Fruit fly (Drosophila melanogaster) whole organism, embryonic: ENCODE results near the gene solo.

Experiments
- ATbp ChIP-seq: fragments of 200-800 bp; sonication (Bioruptor generic); optimal IDR thresholded peaks from 2 replicates; lab custom pipeline; 2017; ENCODE audit warnings: missing biosample characterization, mild to moderate bottlenecking, missing genetic modification characterization, missing genetic modification reagents
- Adf1 ChIP-seq: fragments of 200-800 bp; sonication (Bioruptor generic); IDR thresholded peaks from 2 replicates; pipeline ENCODE4 v1.3.6; 2022; ENCODE audit warnings: missing biosample characterization, missing genetic modification characterization
- Asciz ChIP-seq: fragments of 200-800 bp; sonication (Bioruptor generic); optimal IDR thresholded peaks from 2 replicates; lab custom pipeline; 2017; ENCODE audit warnings: missing biosample characterization, mild to moderate bottlenecking, missing genetic modification characterization, missing genetic modification reagents
- BEAF-32 ChIP-seq: fragments of 200-800 bp; sonication (Bioruptor generic); optimal IDR thresholded peaks from 3 replicates; lab custom pipeline; 2017; ENCODE audit warnings: missing biosample characterization, missing genetic modification characterization, mild to moderate bottlenecking, moderate library complexity, missing genetic modification reagents
- Bdp1 ChIP-seq: fragments of 200-800 bp; sonication (Bioruptor generic); optimal IDR thresholded peaks from 3 replicates; lab custom pipeline; 2016; ENCODE audit warnings: missing biosample characterization, missing genetic modification characterization
- Blimp-1 ChIP-seq: fragments of 200-800 bp; sonication (Bioruptor generic); optimal IDR thresholded peaks from 3 replicates; lab custom pipeline; 2018; ENCODE audit warnings: missing biosample characterization, missing genetic modification characterization, mild to moderate bottlenecking, moderate library complexity, missing genetic modification reagents
- C15 ChIP-seq: fragments of 200-800 bp; sonication (Bioruptor generic); IDR thresholded peaks from 3 replicates; pipeline ENCODE4 v1.3.6; 2022; ENCODE audit warnings: missing biosample characterization, missing genetic modification characterization
- CG1024 ChIP-seq: fragments of 200-800 bp; sonication (Bioruptor generic); IDR thresholded peaks from 2 replicates; pipeline ENCODE4 v1.3.6; 2022; ENCODE audit warnings: missing biosample characterization, missing genetic modification characterization
- CG12236 ChIP-seq: fragments of 200-800 bp; sonication (Bioruptor generic); optimal IDR thresholded peaks from 2 replicates; lab custom pipeline; 2016; ENCODE audit warnings: missing biosample characterization, missing genetic modification characterization
- CG1233 ChIP-seq: fragments of 200-800 bp; sonication (Bioruptor generic); optimal IDR thresholded peaks from 4 replicates; lab custom pipeline; 2018; ENCODE audit warnings: missing biosample characterization, mild to moderate bottlenecking, missing genetic modification characterization
- CG12942 ChIP-seq: fragments of 200-800 bp; sonication (Bioruptor generic); optimal IDR thresholded peaks from 3 replicates; lab custom pipeline; 2016; ENCODE audit warnings: missing biosample characterization, missing genetic modification characterization
- CG13296 ChIP-seq: fragments of 200-800 bp; sonication (Bioruptor generic); optimal IDR thresholded peaks from 3 replicates; lab custom pipeline; 2018; ENCODE audit warnings: missing biosample characterization, mild to moderate bottlenecking, missing genetic modification characterization
- CG13424 ChIP-seq: fragments of 200-800 bp; sonication (Bioruptor generic); optimal IDR thresholded peaks from 2 replicates; lab custom pipeline; 2019; ENCODE audit warnings: missing biosample characterization, mild to moderate bottlenecking, missing genetic modification characterization, moderate library complexity
- CG18619 ChIP-seq: fragments of 200-800 bp; sonication (Bioruptor generic); optimal IDR thresholded peaks from 3 replicates; lab custom pipeline; 2017; ENCODE audit warnings: missing biosample characterization, mild to moderate bottlenecking, missing genetic modification characterization
- CG2199 ChIP-seq: fragments of 200-800 bp; sonication (Bioruptor generic); IDR thresholded peaks from 3 replicates; pipeline ENCODE4 v1.3.6; 2022; ENCODE audit warnings: missing biosample characterization, missing genetic modification characterization
- CG2202 ChIP-seq: fragments of 200-800 bp; sonication (Bioruptor generic); optimal IDR thresholded peaks from 2 replicates; lab custom pipeline; 2018; ENCODE audit warnings: missing biosample characterization, mild to moderate bottlenecking, missing genetic modification characterization
- CG31365 ChIP-seq: fragments of 200-800 bp; sonication (Bioruptor generic); optimal IDR thresholded peaks from 2 replicates; lab custom pipeline; 2018; ENCODE audit warnings: missing biosample characterization, mild to moderate bottlenecking, missing genetic modification characterization
- CG33557 ChIP-seq: fragments of 200-800 bp; sonication (Bioruptor generic); optimal IDR thresholded peaks from 2 replicates; lab custom pipeline; 2019; ENCODE audit warnings: missing biosample characterization, mild to moderate bottlenecking, missing genetic modification characterization, moderate library complexity
- CG7556 ChIP-seq: fragments of 200-800 bp; sonication (Bioruptor generic); optimal IDR thresholded peaks from 2 replicates; lab custom pipeline; 2017; ENCODE audit warnings: missing biosample characterization, mild to moderate bottlenecking, missing genetic modification characterization
- CG8944 ChIP-seq: fragments of 200-800 bp; sonication (Bioruptor generic); optimal IDR thresholded peaks from 3 replicates; lab custom pipeline; 2016; ENCODE audit warnings: missing biosample characterization, missing genetic modification characterization
- CG9817 ChIP-seq: fragments of 200-800 bp; sonication (Bioruptor generic); optimal IDR thresholded peaks from 2 replicates; lab custom pipeline; 2018; ENCODE audit warnings: missing biosample characterization, mild to moderate bottlenecking, missing genetic modification characterization, moderate library complexity
- D19A ChIP-seq: fragments of 200-800 bp; optimal IDR thresholded peaks from 3 replicates; lab custom pipeline; 2019; ENCODE audit warnings: missing biosample characterization, mild to moderate bottlenecking, missing genetic modification characterization, moderate library complexity
- Gug ChIP-seq: fragments of 200-800 bp; sonication (Bioruptor generic); IDR thresholded peaks from 4 replicates; pipeline ENCODE4 v1.3.6; 2022; ENCODE audit warnings: missing biosample characterization, missing genetic modification characterization
- Hr51 ChIP-seq, 2 experiments: fragments of 200-800 bp; sonication (Bioruptor generic); optimal IDR thresholded peaks; 2 replicates in 1 of 2; 3 replicates in 1 of 2; lab custom pipeline; 2016 to 2018; ENCODE audit warnings: missing biosample characterization in 2 of 2, missing genetic modification characterization in 2 of 2, mild to moderate bottlenecking in 1 of 2, moderate library complexity in 1 of 2
- MESR4 ChIP-seq: fragments of 200-800 bp; sonication (Bioruptor generic); optimal IDR thresholded peaks from 2 replicates; lab custom pipeline; 2018; ENCODE audit warnings: missing biosample characterization, mild to moderate bottlenecking, missing genetic modification characterization, moderate library complexity
- Scr ChIP-seq: fragments of 200-800 bp; sonication (Bioruptor generic); IDR thresholded peaks from 2 replicates; pipeline ENCODE4 v1.3.6; 2022; ENCODE audit warnings: missing biosample characterization, missing genetic modification characterization; ENCODE audit not compliant: partially characterized antibody
- Six4 ChIP-seq: fragments of 200-800 bp; sonication (Bioruptor generic); optimal IDR thresholded peaks from 2 replicates; lab custom pipeline; 2016; ENCODE audit warnings: missing biosample characterization, missing genetic modification characterization
- Spps ChIP-seq: fragments of 200-800 bp; sonication (Bioruptor generic); optimal IDR thresholded peaks from 2 replicates; lab custom pipeline; 2018; ENCODE audit warnings: missing biosample characterization, mild to moderate bottlenecking, missing genetic modification characterization
- Vsx1 ChIP-seq: fragments of 200-800 bp; sonication (Bioruptor generic); optimal IDR thresholded peaks from 2 replicates; lab custom pipeline; 2017; ENCODE audit warnings: missing biosample characterization, mild to moderate bottlenecking, missing genetic modification characterization, missing genetic modification reagents
- aop ChIP-seq: fragments of 200-800 bp; sonication (Bioruptor generic); IDR thresholded peaks from 2 replicates; pipeline ENCODE4 v1.3.6; 2022; ENCODE audit warnings: missing biosample characterization, missing genetic modification characterization
- bbx ChIP-seq: fragments of 200-800 bp; sonication (Bioruptor generic); IDR thresholded peaks from 2 replicates; pipeline ENCODE4 v1.3.6; 2022; ENCODE audit warnings: missing biosample characterization, missing genetic modification characterization; ENCODE audit not compliant: partially characterized antibody
- bcd ChIP-seq: fragments of 200-800 bp; sonication (Bioruptor generic); optimal IDR thresholded peaks from 2 replicates; lab custom pipeline; 2017; ENCODE audit warnings: missing biosample characterization, mild to moderate bottlenecking, missing genetic modification characterization
- cas ChIP-seq: fragments of 200-800 bp; sonication (Bioruptor generic); IDR thresholded peaks from 2 replicates; pipeline ENCODE4 v1.3.6; 2022; ENCODE audit warnings: missing biosample characterization, missing genetic modification characterization
- fd3F ChIP-seq: fragments of 200-800 bp; sonication (Bioruptor generic); optimal IDR thresholded peaks from 2 replicates; lab custom pipeline; 2018; ENCODE audit warnings: missing biosample characterization, mild to moderate bottlenecking, missing genetic modification characterization, moderate library complexity
- ken ChIP-seq: fragments of 200-800 bp; sonication (Bioruptor generic); IDR thresholded peaks from 3 replicates; pipeline ENCODE4 v1.3.6; 2022; ENCODE audit warnings: missing biosample characterization, missing genetic modification characterization
- luna ChIP-seq: fragments of 200-800 bp; sonication (Bioruptor generic); optimal IDR thresholded peaks from 2 replicates; lab custom pipeline; 2016; ENCODE audit warnings: missing biosample characterization, missing genetic modification characterization
- mam ChIP-seq: fragments of 200-800 bp; sonication (Bioruptor generic); optimal IDR thresholded peaks from 3 replicates; lab custom pipeline; 2016; ENCODE audit warnings: missing biosample characterization, missing genetic modification characterization
- nerfin-1 ChIP-seq: fragments of 200-800 bp; sonication (Bioruptor generic); optimal IDR thresholded peaks from 3 replicates; lab custom pipeline; 2019; ENCODE audit warnings: missing biosample characterization, mild to moderate bottlenecking, missing genetic modification characterization, moderate library complexity
- sd ChIP-seq: fragments of 200-800 bp; sonication (Bioruptor generic); optimal IDR thresholded peaks from 3 replicates; lab custom pipeline; 2018; ENCODE audit warnings: missing biosample characterization, mild to moderate bottlenecking, missing genetic modification characterization, moderate library complexity
- sens ChIP-seq: fragments of 200-800 bp; sonication (Bioruptor generic); peaks from one replicate; lab custom pipeline; 2016; ENCODE audit warnings: missing biosample characterization, missing genetic modification characterization
- sima ChIP-seq: fragments of 200-800 bp; sonication (Bioruptor generic); optimal IDR thresholded peaks from 2 replicates; lab custom pipeline; 2016; ENCODE audit warnings: missing biosample characterization, missing genetic modification characterization
- tio ChIP-seq: fragments of 200-800 bp; sonication (Bioruptor generic); optimal IDR thresholded peaks from 2 replicates; lab custom pipeline; 2017; ENCODE audit warnings: missing biosample characterization, missing genetic modification characterization, inconsistent platforms
- tna ChIP-seq: fragments of 200-800 bp; sonication (Bioruptor generic); IDR thresholded peaks from 2 replicates; pipeline ENCODE4 v1.3.6; 2022; ENCODE audit warnings: missing biosample characterization, missing genetic modification characterization; ENCODE audit not compliant: partially characterized antibody
- ttk ChIP-seq: fragments of 200-800 bp; sonication (Bioruptor generic); IDR thresholded peaks from 2 replicates; pipeline ENCODE4 v2.1.2; 2022; ENCODE audit warnings: missing biosample characterization, missing genetic modification characterization
- zen2 ChIP-seq: fragments of 200-800 bp; sonication (Bioruptor generic); IDR thresholded peaks from 3 replicates; pipeline ENCODE4 v1.3.6; 2022; ENCODE audit warnings: missing biosample characterization, missing genetic modification characterization; ENCODE audit not compliant: partially characterized antibody
- zfh2 ChIP-seq: fragments of 200-800 bp; sonication (Bioruptor generic); optimal IDR thresholded peaks from 2 replicates; lab custom pipeline; 2016; ENCODE audit warnings: missing biosample characterization, missing genetic modification characterization

The solo gene

dm6 chr2L:15055105-15055504, 6.4 kb upstream of the solo start:
- TF ChIP-seq cas (GFP tag; lab: Robert Waterston, UW): no peak
- TF ChIP-seq Hr51 (GFP tag; optimal IDR thresholded peaks at IDR 0.05; lab: Kevin White, UChicago): no peak
- no peak for TF ChIP-seq luna (GFP tag; lab: Kevin White, UChicago)
- peak; percentile 55 for TF ChIP-seq sens (GFP tag; lab: Kevin White, UChicago)
- TF ChIP-seq sd (tag; lab: Kevin White, UChicago): peak; percentile 28
- TF ChIP-seq CG2199 (GFP tag; lab: Robert Waterston, UW): peak; percentile 55; the same call in 1 of the 3 replicates

DNA sequence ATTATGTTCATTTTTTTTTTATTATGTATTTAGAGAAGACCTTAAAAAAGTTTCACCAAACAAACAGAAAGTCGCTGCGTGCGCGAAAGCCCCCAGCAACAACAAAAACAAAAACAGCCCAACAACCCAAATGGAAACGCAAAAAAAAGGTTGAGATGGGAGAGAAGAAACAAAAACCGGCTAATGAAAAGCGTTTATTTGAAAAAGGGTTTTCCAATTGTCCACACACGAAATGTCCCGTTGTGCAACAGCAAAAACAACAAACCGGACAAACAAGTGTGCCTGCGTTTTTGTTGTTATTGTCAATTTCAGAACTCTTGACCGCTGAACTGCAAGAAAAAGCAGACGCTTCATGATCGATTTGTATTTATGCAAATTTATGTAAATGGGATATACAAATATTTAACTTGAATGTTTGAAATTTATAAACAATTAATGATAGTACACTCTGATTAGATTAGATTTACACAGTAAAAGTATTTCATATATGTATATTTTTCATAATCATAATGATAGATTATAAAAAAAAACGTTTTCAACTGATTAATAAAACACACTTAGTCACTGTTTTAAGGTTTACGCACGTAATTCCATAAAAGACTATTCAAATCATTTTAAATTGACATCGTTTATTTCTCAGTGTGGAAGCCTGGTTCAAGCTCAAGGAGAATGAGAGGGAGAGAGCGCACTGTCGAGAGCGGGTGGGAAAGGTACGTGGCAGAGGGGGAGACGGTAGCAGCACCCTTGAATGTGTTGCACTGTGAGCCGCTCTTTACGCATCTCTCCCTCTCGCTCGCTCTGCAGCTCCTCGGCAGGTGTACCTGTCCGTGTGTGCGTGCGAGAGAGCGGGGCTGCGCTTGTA, 4.9 kb upstream of the solo start:
- TF ChIP-seq fd3F (GFP tag; lab: Kevin White, UChicago) (peak; percentile 31), Six4 (GFP tag; lab: Kevin White, UChicago) (peak; percentile 82), bbx (GFP tag; lab: Robert Waterston, UW) (no peak), BEAF-32 (GFP tag; lab: Kevin White, UChicago) (no peak), aop (GFP tag; lab: Robert Waterston, UW) (0 out of 2 replicates have a peak, but pooled peaks have one; percentile 39), zfh2 (GFP tag; lab: Kevin White, UChicago) (no peak), Bdp1 (GFP tag; lab: Kevin White, UChicago) (no peak), nerfin-1 (tag; lab: Kevin White, UChicago) (peak; percentile 78), Adf1 (peak; percentile 23; the same call in 1 of the 2 replicates), CG1024 (peak; percentile 47), CG33557 (peak; percentile 64), CG8944 (GFP tag; lab: Kevin White, UChicago) (no peak), CG18619 (GFP tag; lab: Kevin White, UChicago) (peak; percentile 51), CG2202 (tag; lab: Kevin White, UChicago) (peak; percentile 43), CG12236 (GFP tag; lab: Kevin White, UChicago) (no peak), CG31365 (tag; lab: Kevin White, UChicago) (no peak), Scr (GFP tag; lab: Robert Waterston, UW) (no peak), Vsx1 (GFP tag; lab: Kevin White, UChicago) (peak; percentile 24), zen2 (GFP tag; lab: Robert Waterston, UW) (no peak), ken (GFP tag; lab: Robert Waterston, UW) (peak; percentile 72; the same call in 1 of the 3 replicates), MESR4 (GFP tag; lab: Kevin White, UChicago) (no peak), sima (no peak), CG1233 (peak; percentile 75), CG12942 (GFP tag; lab: Kevin White, UChicago) (peak; percentile 69), ttk (GFP tag; lab: Robert Waterston, UW) (peak; percentile 72), C15 (GFP tag; lab: Robert Waterston, UW) (no peak), CG9817 (tag; lab: Kevin White, UChicago) (peak; percentile 25), CG13424 (tag; lab: Kevin White, UChicago) (peak; percentile 72), tio (GFP tag; lab: Kevin White, UChicago) (peak; percentile 83), mam (GFP tag; lab: Kevin White, UChicago) (peak; percentile 8), CG13296 (GFP tag; lab: Kevin White, UChicago) (peak; percentile 54), CG7556 (peak; percentile 89), sd (tag; lab: Kevin White, UChicago) (peak; percentile 27), Asciz (GFP tag; lab: Kevin White, UChicago) (peak; percentile 85), Gug (GFP tag; lab: Robert Waterston, UW) (peak; percentile 35; the same call in 1 of the 4 replicates), Spps (tag; lab: Kevin White, UChicago) (peak; percentile 68), ATbp (GFP tag; lab: Kevin White, UChicago) (peak; percentile 65), Blimp-1 (GFP tag; lab: Kevin White, UChicago) (peak; percentile 82), tna (GFP tag; lab: Robert Waterston, UW) (no peak), bcd (GFP tag; lab: Kevin White, UChicago) (peak; percentile 79), D19A (tag; lab: Kevin White, UChicago) (peak; percentile 71)
